Worm (Caenorhabditis elegans) whole organism, young adult: ENCODE data around the gene tsn-1.
"Not testable (repeated sequence)": the region's sequence is repeated elsewhere in the genome, so short reads cannot be mapped to it uniquely, and the experiment has no call there.

Experiments used
- B0019.2 ChIP-seq: fragments of 200-800 bp; sonication (Bioruptor generic); conservative IDR thresholded peaks from 2 replicates; pipeline ENCODE4 v1.3.6; 2022; ENCODE audit warnings: missing genetic modification reagents, missing genetic modification characterization, missing compliant biosample characterization
- B0336.3 ChIP-seq: fragments of 200-800 bp; sonication (Bioruptor generic); IDR thresholded peaks from 2 replicates; pipeline ENCODE4 v1.3.6; 2022; ENCODE audit warnings: missing genetic modification characterization, missing compliant biosample characterization
- C06A6.2 ChIP-seq: fragments of 200-800 bp; sonication (Bioruptor generic); conservative IDR thresholded peaks from 2 replicates; pipeline ENCODE4 v1.3.6; 2022; ENCODE audit warnings: missing genetic modification characterization, missing compliant biosample characterization
- C17E4.6 ChIP-seq: fragments of 200-800 bp; sonication (Bioruptor generic); IDR thresholded peaks from 2 replicates; pipeline ENCODE4 v1.3.6; 2022; ENCODE audit warnings: missing genetic modification reagents, missing genetic modification characterization, missing compliant biosample characterization
- F10E7.11 ChIP-seq: sonication (generic microtip); optimal IDR thresholded peaks from 2 replicates; lab custom pipeline; 2017; ENCODE audit warnings: mild to moderate bottlenecking, missing genetic modification characterization, moderate library complexity, missing compliant biosample characterization
- F22D6.2 ChIP-seq: sonication (generic microtip); optimal IDR thresholded peaks from 2 replicates; lab custom pipeline; 2016; ENCODE audit warnings: mild to moderate bottlenecking, missing genetic modification characterization, missing compliant biosample characterization
- F23B12.7 ChIP-seq: sonication (generic microtip); optimal IDR thresholded peaks from 2 replicates; lab custom pipeline; 2017; ENCODE audit warnings: missing genetic modification characterization, mild to moderate bottlenecking, missing compliant biosample characterization, antibody characterized with exemption, moderate library complexity; ENCODE audit not compliant: insufficient read depth
- F33H1.4 ChIP-seq: fragments of 200-800 bp; sonication (Bioruptor generic); IDR thresholded peaks from 2 replicates; pipeline ENCODE4 v1.3.6; 2022; ENCODE audit warnings: missing genetic modification reagents, missing genetic modification characterization, missing compliant biosample characterization
- F49E8.2 ChIP-seq: sonication (generic microtip); optimal IDR thresholded peaks from 3 replicates; lab custom pipeline; 2017; ENCODE audit warnings: missing genetic modification characterization, mild to moderate bottlenecking, missing compliant biosample characterization, antibody characterized with exemption, moderate library complexity; ENCODE audit not compliant: insufficient read depth
- Y53F4B.3 ChIP-seq: fragments of 200-800 bp; sonication (Bioruptor generic); IDR thresholded peaks from 2 replicates; pipeline ENCODE4 v1.3.6; 2022; ENCODE audit warnings: missing genetic modification reagents, missing genetic modification characterization, missing compliant biosample characterization
- Y53G8AR.9 ChIP-seq: fragments of 200-800 bp; sonication (Bioruptor generic); conservative IDR thresholded peaks from 2 replicates; pipeline ENCODE4 v1.3.6; 2022; ENCODE audit warnings: missing genetic modification reagents, missing genetic modification characterization, missing compliant biosample characterization
- Y67H2A.10 ChIP-seq: fragments of 200-800 bp; sonication (Bioruptor generic); conservative IDR thresholded peaks from 2 replicates; pipeline ENCODE4 v1.3.6; 2022; ENCODE audit warnings: missing genetic modification reagents, missing genetic modification characterization, missing compliant biosample characterization
- Y95B8A.8 ChIP-seq: fragments of 200-800 bp; sonication (Bioruptor generic); IDR thresholded peaks from 2 replicates; pipeline ENCODE4 v1.3.6; 2022; ENCODE audit warnings: missing genetic modification reagents, missing genetic modification characterization, missing compliant biosample characterization
- atf-7 ChIP-seq: sonication (generic microtip); optimal IDR thresholded peaks from 2 replicates; lab custom pipeline; 2017; ENCODE audit warnings: mild to moderate bottlenecking, missing genetic modification characterization, missing compliant biosample characterization
- attf-3 ChIP-seq: fragments of 200-800 bp; sonication (Bioruptor generic); conservative IDR thresholded peaks from 2 replicates; pipeline ENCODE4 v1.3.6; 2022; ENCODE audit warnings: missing genetic modification reagents, missing genetic modification characterization, missing compliant biosample characterization
- attf-6 ChIP-seq: fragments of 200-800 bp; sonication (Bioruptor generic); IDR thresholded peaks from 2 replicates; pipeline ENCODE4 v1.3.6; 2022; ENCODE audit warnings: missing genetic modification reagents, missing genetic modification characterization, missing compliant biosample characterization
- ccch-3 ChIP-seq: fragments of 200-800 bp; sonication (Bioruptor generic); optimal IDR thresholded peaks from 2 replicates; lab custom pipeline; 2018; ENCODE audit warnings: mild to moderate bottlenecking, missing genetic modification characterization, missing compliant biosample characterization
- ceh-27 ChIP-seq: fragments of 200-800 bp; sonication (Bioruptor generic); optimal IDR thresholded peaks from 2 replicates; lab custom pipeline; 2018; ENCODE audit warnings: mild to moderate bottlenecking, missing genetic modification characterization, moderate library complexity, missing compliant biosample characterization
- ceh-58 ChIP-seq: fragments of 200-800 bp; sonication (Bioruptor generic); IDR thresholded peaks from 2 replicates; pipeline ENCODE4 v1.3.6; 2022; ENCODE audit warnings: missing genetic modification characterization, missing compliant biosample characterization
- ceh-91 ChIP-seq: fragments of 200-800 bp; sonication (Bioruptor generic); IDR thresholded peaks from 2 replicates; pipeline ENCODE4 v1.3.6; 2022; ENCODE audit warnings: missing genetic modification reagents, missing genetic modification characterization, missing compliant biosample characterization
- dpl-1 ChIP-seq: fragments of 150-350 bp; optimal IDR thresholded peaks from 2 replicates; lab custom pipeline; 2014; ENCODE audit warnings: missing biosample characterization, missing genetic modification reagents, missing genetic modification characterization
- efl-1 ChIP-seq: fragments of 150-350 bp; optimal IDR thresholded peaks from 2 replicates; lab custom pipeline; 2014; ENCODE audit warnings: missing biosample characterization, missing genetic modification reagents, missing genetic modification characterization
- egl-18 ChIP-seq: fragments of 200-800 bp; sonication (Bioruptor generic); IDR thresholded peaks from 2 replicates; pipeline ENCODE4 v1.3.6; 2022; ENCODE audit warnings: missing genetic modification reagents, missing genetic modification characterization, missing compliant biosample characterization
- egl-44 ChIP-seq: fragments of 200-800 bp; sonication (Bioruptor generic); IDR thresholded peaks from 2 replicates; pipeline ENCODE4 v1.3.6; 2022; ENCODE audit warnings: missing genetic modification reagents, missing genetic modification characterization, missing compliant biosample characterization
- egrh-3 ChIP-seq: fragments of 200-800 bp; sonication (Bioruptor generic); IDR thresholded peaks from 2 replicates; pipeline ENCODE4 v1.3.6; 2022; ENCODE audit warnings: missing genetic modification reagents, missing genetic modification characterization, missing compliant biosample characterization
- ets-4 ChIP-seq: fragments of 200-800 bp; sonication (Bioruptor generic); optimal IDR thresholded peaks from 2 replicates; lab custom pipeline; 2018; ENCODE audit warnings: mild to moderate bottlenecking, missing genetic modification characterization, missing compliant biosample characterization
- let-526 ChIP-seq: fragments of 200-800 bp; sonication (Bioruptor generic); IDR thresholded peaks from 2 replicates; pipeline ENCODE4 v1.3.6; 2022; ENCODE audit warnings: missing genetic modification reagents, missing genetic modification characterization, missing compliant biosample characterization
- let-607 ChIP-seq, 2 experiments: fragments of 200-800 bp in 1 of 2; sonication (Bioruptor generic) in 1 of 2; sonication (generic microtip) in 1 of 2; optimal IDR thresholded peaks; 2 replicates each; lab custom pipeline; 2016 to 2018; ENCODE audit warnings: mild to moderate bottlenecking in 2 of 2, missing compliant biosample characterization in 2 of 2, missing genetic modification characterization in 2 of 2, moderate library complexity in 2 of 2, missing genotype in 1 of 2
- lin-26 ChIP-seq: fragments of 200-800 bp; sonication (Bioruptor generic); IDR thresholded peaks from 2 replicates; pipeline ENCODE4 v1.3.6; 2022; ENCODE audit warnings: missing genetic modification reagents, missing genetic modification characterization, missing compliant biosample characterization
- lin-35 ChIP-seq, 3 experiments: fragments of 150-350 bp in 2 of 3; sonication (generic microtip) in 1 of 3; optimal IDR thresholded peaks; 2 replicates each; lab custom pipeline; 2014 to 2018; ENCODE audit warnings: missing biosample characterization in 3 of 3, missing genetic modification characterization in 3 of 3, missing genetic modification reagents in 3 of 3
- lin-54 ChIP-seq: fragments of 200-800 bp; sonication (Bioruptor generic); optimal IDR thresholded peaks from 2 replicates; lab custom pipeline; 2018; ENCODE audit warnings: mild to moderate bottlenecking, missing genetic modification characterization, missing compliant biosample characterization
- madf-10 ChIP-seq: sonication (generic microtip); optimal IDR thresholded peaks from 2 replicates; lab custom pipeline; 2016; ENCODE audit warnings: mild to moderate bottlenecking, missing genetic modification characterization, missing compliant biosample characterization
- madf-6 ChIP-seq: fragments of 200-800 bp; sonication (Bioruptor generic); IDR thresholded peaks from 2 replicates; pipeline ENCODE4 v1.3.6; 2022; ENCODE audit warnings: missing genetic modification reagents, missing genetic modification characterization, missing compliant biosample characterization
- nhr-90 ChIP-seq: sonication (generic microtip); optimal IDR thresholded peaks from 2 replicates; lab custom pipeline; 2016; ENCODE audit warnings: missing genotype, mild to moderate bottlenecking, missing genetic modification characterization, missing compliant biosample characterization
- pbrm-1 ChIP-seq: fragments of 200-800 bp; sonication (Bioruptor generic); IDR thresholded peaks from 2 replicates; pipeline ENCODE4 v1.3.6; 2022; ENCODE audit warnings: missing genetic modification reagents, missing genetic modification characterization, missing compliant biosample characterization
- rpc-1 ChIP-seq, 2 experiments: fragments of 150-350 bp in 1 of 2; sonication (generic microtip) in 1 of 2; optimal IDR thresholded peaks; 2 replicates each; lab custom pipeline; 2014 to 2018; ENCODE audit warnings: missing biosample characterization in 1 of 2, missing genetic modification characterization in 1 of 2, missing genetic modification reagents in 1 of 2, missing genotype in 1 of 2
- sea-2 ChIP-seq: fragments of 200-800 bp; sonication (Bioruptor generic); IDR thresholded peaks from 2 replicates; pipeline ENCODE4 v1.3.6; 2022; ENCODE audit warnings: missing genetic modification characterization, missing compliant biosample characterization
- snpc-1.3 ChIP-seq: sonication (generic microtip); optimal IDR thresholded peaks from 2 replicates; lab custom pipeline; 2017; ENCODE audit warnings: missing genetic modification characterization, mild to moderate bottlenecking, missing compliant biosample characterization, antibody characterized with exemption, moderate library complexity, missing genotype, missing genetic modification reagents; ENCODE audit not compliant: insufficient read depth
- snpc-3.4 ChIP-seq: sonication (generic microtip); optimal IDR thresholded peaks from 2 replicates; lab custom pipeline; 2017; ENCODE audit warnings: missing genetic modification characterization, mild to moderate bottlenecking, missing compliant biosample characterization, antibody characterized with exemption, moderate library complexity, missing genotype, missing genetic modification reagents
- tbp1 ChIP-seq: fragments of 200-800 bp; sonication (Bioruptor generic); optimal IDR thresholded peaks from 2 replicates; lab custom pipeline; 2018; ENCODE audit warnings: mild to moderate bottlenecking, missing genetic modification characterization, missing compliant biosample characterization
- unc-130 ChIP-seq: sonication (generic microtip); optimal IDR thresholded peaks from 2 replicates; lab custom pipeline; 2016; ENCODE audit warnings: missing genetic modification reagents, missing genetic modification characterization, missing compliant biosample characterization
- xnd-1 ChIP-seq: sonication (generic microtip); optimal IDR thresholded peaks from 2 replicates; lab custom pipeline; 2016; ENCODE audit warnings: missing genotype, missing genetic modification reagents, missing genetic modification characterization, missing compliant biosample characterization
- ztf-25 ChIP-seq: fragments of 200-800 bp; sonication (Bioruptor generic); IDR thresholded peaks from 2 replicates; pipeline ENCODE4 v1.3.6; 2022; ENCODE audit warnings: missing genetic modification reagents, missing genetic modification characterization, missing compliant biosample characterization
- ztf-26 ChIP-seq: sonication (generic microtip); optimal IDR thresholded peaks from 2 replicates; lab custom pipeline; 2017; ENCODE audit warnings: missing genetic modification characterization, missing compliant biosample characterization
- ztf-28 ChIP-seq: fragments of 200-800 bp; sonication (Bioruptor generic); IDR thresholded peaks from 2 replicates; pipeline ENCODE4 v1.3.6; 2022; ENCODE audit warnings: missing genetic modification reagents, missing genetic modification characterization, missing compliant biosample characterization
- ztf-3 ChIP-seq: fragments of 200-800 bp; sonication (Bioruptor generic); optimal IDR thresholded peaks from 2 replicates; lab custom pipeline; 2018; ENCODE audit warnings: mild to moderate bottlenecking, missing genetic modification characterization, missing compliant biosample characterization

The tsn-1 gene

ce11 chrII:4701482-4702119 lies 5.0 kb upstream of the tsn-1 start, which contains the start of gene unc-85 (continued):
- TF ChIP-seq ztf-26 (tag; lab: Kevin White, UChicago) (peak; percentile 60), lin-54 (peak; percentile 86), let-526 (GFP tag; lab: Robert Waterston, UW) (peak; percentile 82), ztf-28 (GFP tag; lab: Robert Waterston, UW) (peak; percentile 98), egl-18 (GFP tag; lab: Robert Waterston, UW) (0 out of 2 replicates have a peak, but pooled peaks have one; percentile 52), unc-130 (peak; percentile 56), Y53G8AR.9 (peak; percentile 94), tbp1 (GFP tag; lab: Kevin White, UChicago) (peak; percentile 61), pbrm-1 (GFP tag; lab: Robert Waterston, UW) (peak; percentile 93), attf-6 (GFP tag; lab: Robert Waterston, UW) (peak; percentile 77), egrh-3 (GFP tag; lab: Robert Waterston, UW) (peak; percentile 85), B0336.3 (GFP tag; lab: Robert Waterston, UW) (peak; percentile 69), madf-6 (GFP tag; lab: Robert Waterston, UW) (peak; percentile 99), madf-10 (tag; lab: Kevin White, UChicago) (peak; percentile 44), F49E8.2 (tag; lab: Kevin White, UChicago) (peak; percentile 87), C06A6.2 (GFP tag; lab: Robert Waterston, UW) (peak; percentile 98), ztf-25 (GFP tag; lab: Robert Waterston, UW) (peak; percentile 93), F33H1.4 (peak; percentile 96), snpc-1.3 (peak; percentile 36), snpc-3.4 (tag; lab: Kevin White, UChicago) (peak; percentile 84), let-607 (tag; optimal IDR thresholded peaks at IDR 0.05; lab: Kevin White, UChicago) (peak in 1 of 2 experiments; percentile 74), attf-3 (GFP tag; lab: Robert Waterston, UW) (peak; percentile 84), lin-26 (GFP tag; lab: Robert Waterston, UW) (peak; percentile 79), Y67H2A.10 (GFP tag; lab: Robert Waterston, UW) (peak; percentile 91), rpc-1 (optimal IDR thresholded peaks at IDR 0.05; lab: Kevin White, UChicago) (peak; percentile 35), egl-44 (GFP tag; lab: Robert Waterston, UW) (peak; percentile 85), dpl-1 (GFP tag; lab: Kevin White, UChicago) (peak; percentile 88), Y95B8A.8 (GFP tag; lab: Robert Waterston, UW) (peak; percentile 99), Y53F4B.3 (GFP tag; lab: Robert Waterston, UW) (peak; percentile 87), xnd-1 (tag; lab: Kevin White, UChicago) (peak; percentile 88), F23B12.7 (tag; lab: Kevin White, UChicago) (peak; percentile 45), C17E4.6 (GFP tag; lab: Robert Waterston, UW) (peak; percentile 98), lin-35 (GFP tag; optimal IDR thresholded peaks at IDR 0.05; lab: Kevin White, UChicago) (peak; percentile 54 to 70 (median 60)), ceh-27 (peak; percentile 70)
- TF ChIP-seq rpc-1 (tag; optimal IDR thresholded peaks at IDR 0.05; lab: Kevin White, UChicago): not testable (repeated sequence)
- TF ChIP-seq, all 124 proteins: peak for 72; not testable (repeated sequence) for 52

- TF ChIP-seq ets-4 (GFP tag; lab: Kevin White, UChicago) (no peak), ceh-58 (no peak), snpc-1.3 (peak; percentile 46), lin-54 (peak; percentile 58), ceh-91 (no peak), snpc-3.4 (tag; lab: Kevin White, UChicago) (peak; percentile 48), nhr-90 (tag; lab: Kevin White, UChicago) (no peak), efl-1 (peak; percentile 39), ztf-26 (tag; lab: Kevin White, UChicago) (no peak), ztf-3 (GFP tag; lab: Kevin White, UChicago) (no peak), B0336.3 (GFP tag; lab: Robert Waterston, UW) (peak; percentile 70; the same call in 1 of the 2 replicates), atf-7 (tag; lab: Kevin White, UChicago) (peak; percentile 11), ccch-3 (no peak), F22D6.2 (tag; lab: Kevin White, UChicago) (no peak), B0019.2 (GFP tag; lab: Robert Waterston, UW) (no peak), F10E7.11 (tag; lab: Kevin White, UChicago) (no peak), sea-2 (no peak)
These were observed 3.6 kb upstream of the tsn-1 start for ce11 chrII:4703011-4703410.
